Worm (Caenorhabditis elegans) whole organism, late embryonic: ENCODE measurements around the gene ilys-6.

Experiments
- F13H6.1 ChIP-seq: sonication (generic microtip); optimal IDR thresholded peaks from 2 replicates; lab custom pipeline; 2016; ENCODE audit warnings: missing genetic modification characterization, missing compliant biosample characterization
- K02D7.2 ChIP-seq: sonication (generic microtip); optimal IDR thresholded peaks from 2 replicates; lab custom pipeline; 2017; ENCODE audit warnings: mild to moderate bottlenecking, missing genetic modification characterization, missing compliant biosample characterization
- ceh-9 ChIP-seq: sonication (generic microtip); optimal IDR thresholded peaks from 2 replicates; lab custom pipeline; 2016; ENCODE audit warnings: mild to moderate bottlenecking, missing genetic modification characterization, inconsistent platforms, missing compliant biosample characterization
- dmd-4 ChIP-seq: sonication (generic microtip); optimal IDR thresholded peaks from 2 replicates; lab custom pipeline; 2016; ENCODE audit warnings: borderline replicate concordance, missing genetic modification characterization, missing compliant biosample characterization
- dve-1 ChIP-seq: sonication (generic microtip); optimal IDR thresholded peaks from 2 replicates; lab custom pipeline; 2017; ENCODE audit warnings: antibody characterized with exemption, mild to moderate bottlenecking, missing genetic modification characterization, missing compliant biosample characterization
- fax-1 ChIP-seq: sonication (generic microtip); optimal IDR thresholded peaks from 2 replicates; lab custom pipeline; 2016; ENCODE audit warnings: missing genotype, missing genetic modification characterization, missing compliant biosample characterization
- nhr-11 ChIP-seq: fragments of 150-350 bp; optimal IDR thresholded peaks from 2 replicates; lab custom pipeline; 2014; ENCODE audit warnings: missing biosample characterization, missing genetic modification characterization
- pag-3 ChIP-seq: sonication (generic microtip); optimal IDR thresholded peaks from 2 replicates; lab custom pipeline; 2016; ENCODE audit warnings: missing compliant biosample characterization, missing genetic modification characterization, borderline replicate concordance
- pha-4 ChIP-seq: fragments of 150-350 bp; optimal IDR thresholded peaks from 2 replicates; lab custom pipeline; 2018; ENCODE audit warnings: missing biosample characterization, missing genetic modification reagents, missing genetic modification characterization
- ref-2 ChIP-seq: sonication (generic microtip); optimal IDR thresholded peaks from 2 replicates; lab custom pipeline; 2016; ENCODE audit warnings: missing genetic modification characterization, missing compliant biosample characterization

DNA sequence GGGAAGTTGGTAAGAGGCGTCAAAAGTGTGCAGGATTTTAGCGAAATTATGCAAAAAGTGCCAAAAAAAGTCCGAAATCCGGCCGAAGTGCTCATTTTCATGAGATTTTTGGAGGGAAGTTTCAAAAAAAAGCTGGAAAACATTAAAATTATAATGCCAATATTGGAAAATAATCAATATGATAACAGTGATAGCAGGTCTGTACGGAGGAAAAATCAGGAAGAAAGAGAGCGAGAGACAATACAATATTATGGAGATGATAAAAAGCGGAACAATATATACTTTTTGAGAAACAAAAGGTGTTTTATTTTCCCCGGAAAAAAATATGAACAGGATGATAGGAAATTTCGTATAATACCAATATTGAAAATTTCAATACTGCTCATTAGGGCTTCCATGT is 10.1 kb downstream of the ilys-6 start:
- TF ChIP-seq K02D7.2 (tag; lab: Kevin White, UChicago) (no peak), nhr-11 (no peak), pag-3 (no peak), fax-1 (tag; lab: Kevin White, UChicago) (no peak), ref-2 (no peak), dve-1 (tag; lab: Kevin White, UChicago) (no peak), F13H6.1 (tag; lab: Kevin White, UChicago) (no peak), ceh-9 (tag; lab: Kevin White, UChicago) (no peak), pha-4 (tag; lab: Kevin White, UChicago) (no peak), dmd-4 (no peak)
